Worm (Caenorhabditis elegans) whole organism, L4 larva: ENCODE measurements around the gene K10H10.13.

Source experiments
- F37D6.2 ChIP-seq: sonication (generic microtip); optimal IDR thresholded peaks from 2 replicates; lab custom pipeline; 2016; ENCODE audit warnings: mild to moderate bottlenecking, missing genetic modification characterization, missing compliant biosample characterization
- F44E2.7 ChIP-seq: fragments of 200-800 bp; sonication (Bioruptor generic); IDR thresholded peaks from 2 replicates; pipeline ENCODE4 v2.1.2; 2022; ENCODE audit warnings: missing genetic modification characterization, missing compliant biosample characterization
- T20F7.1 ChIP-seq: fragments of 200-800 bp; sonication (Bioruptor generic); optimal IDR thresholded peaks from 2 replicates; lab custom pipeline; 2018; ENCODE audit warnings: mild to moderate bottlenecking, missing genetic modification characterization, missing compliant biosample characterization
- T26A8.4 ChIP-seq: fragments of 200-800 bp; sonication (Bioruptor generic); IDR thresholded peaks from 2 replicates; pipeline ENCODE4 v1.3.6; 2022; ENCODE audit warnings: missing genetic modification characterization, missing compliant biosample characterization
- Y105C5A.15 ChIP-seq: fragments of 200-800 bp; sonication (Bioruptor generic); IDR thresholded peaks from 2 replicates; pipeline ENCODE4 v1.3.6; 2022; ENCODE audit warnings: missing genetic modification characterization, missing compliant biosample characterization
- Y5F2A.4 ChIP-seq: fragments of 200-800 bp; sonication (Bioruptor generic); optimal IDR thresholded peaks from 2 replicates; lab custom pipeline; 2018; ENCODE audit warnings: mild to moderate bottlenecking, missing genetic modification characterization, missing compliant biosample characterization
- Y75B8A.6 ChIP-seq: fragments of 200-800 bp; sonication (Bioruptor generic); IDR thresholded peaks from 2 replicates; pipeline ENCODE4 v1.3.6; 2022; ENCODE audit warnings: missing genetic modification reagents, missing genetic modification characterization, missing compliant biosample characterization
- ZK546.5 ChIP-seq, 2 experiments: sonication (generic microtip); optimal IDR thresholded peaks; 2 replicates each; lab custom pipeline; 2017; ENCODE audit warnings: missing biosample characterization in 2 of 2, missing genetic modification characterization in 2 of 2
- arid-1 ChIP-seq: fragments of 200-800 bp; sonication (Bioruptor generic); conservative IDR thresholded peaks from 2 replicates; pipeline ENCODE4 v1.3.6; 2022; ENCODE audit warnings: missing genetic modification reagents, missing genetic modification characterization, missing compliant biosample characterization
- ceh-62 ChIP-seq: sonication (generic microtip); optimal IDR thresholded peaks from 2 replicates; lab custom pipeline; 2017; ENCODE audit warnings: missing biosample characterization, missing genetic modification characterization
- ceh-82 ChIP-seq: sonication (generic microtip); optimal IDR thresholded peaks from 2 replicates; lab custom pipeline; 2017; ENCODE audit warnings: missing biosample characterization, missing genetic modification characterization
- ctbp-1 ChIP-seq: fragments of 200-800 bp; sonication (Bioruptor generic); IDR thresholded peaks from 2 replicates; pipeline ENCODE4 v1.3.6; 2022; ENCODE audit warnings: missing genetic modification reagents, missing genetic modification characterization, missing compliant biosample characterization
- daf-12 ChIP-seq: fragments of 150-350 bp; optimal IDR thresholded peaks from 2 replicates; lab custom pipeline; 2014; ENCODE audit warnings: missing biosample characterization, missing genetic modification reagents, missing genetic modification characterization
- daf-19 ChIP-seq: fragments of 200-800 bp; sonication (Bioruptor generic); conservative IDR thresholded peaks from 2 replicates; pipeline ENCODE4 v1.3.6; 2022; ENCODE audit warnings: missing genetic modification characterization, missing compliant biosample characterization
- dmd-9 ChIP-seq: fragments of 200-800 bp; sonication (Bioruptor generic); IDR thresholded peaks from 2 replicates; pipeline ENCODE4 v1.3.6; 2022; ENCODE audit warnings: missing genetic modification reagents, missing genetic modification characterization, missing compliant biosample characterization
- jun-1 ChIP-seq: fragments of 150-350 bp; optimal IDR thresholded peaks from 2 replicates; lab custom pipeline; 2014; ENCODE audit warnings: missing biosample characterization, missing genetic modification reagents, missing genetic modification characterization
- lim-7 ChIP-seq: fragments of 200-800 bp; sonication (Bioruptor generic); IDR thresholded peaks from 2 replicates; pipeline ENCODE4 v1.3.6; 2022; ENCODE audit warnings: missing genetic modification characterization, missing compliant biosample characterization
- lin-13 ChIP-seq: fragments of 150-350 bp; optimal IDR thresholded peaks from 2 replicates; lab custom pipeline; 2014; ENCODE audit warnings: missing biosample characterization, missing genetic modification reagents, missing genetic modification characterization
- lin-15B ChIP-seq: fragments of 150-350 bp; sonication (generic microtip); optimal IDR thresholded peaks from 3 replicates; lab custom pipeline; 2014; ENCODE audit warnings: missing biosample characterization, missing genetic modification characterization
- lin-29 ChIP-seq: fragments of 200-800 bp; sonication (Bioruptor generic); IDR thresholded peaks from 2 replicates; pipeline ENCODE4 v1.3.6; 2022; ENCODE audit warnings: missing genetic modification reagents, missing genetic modification characterization, missing compliant biosample characterization
- lin-38 ChIP-seq: fragments of 200-800 bp; sonication (Bioruptor generic); IDR thresholded peaks from 2 replicates; pipeline ENCODE4 v1.3.6; 2022; ENCODE audit warnings: missing genetic modification reagents, missing genetic modification characterization, missing compliant biosample characterization
- lin-39 ChIP-seq: fragments of 150-350 bp; optimal IDR thresholded peaks from 2 replicates; lab custom pipeline; 2014; ENCODE audit warnings: missing biosample characterization, missing genetic modification reagents, missing genetic modification characterization
- mdl-1 ChIP-seq, 2 experiments: fragments of 150-350 bp in 1 of 2; sonication (generic microtip) in 1 of 2; optimal IDR thresholded peaks; 2 replicates each; lab custom pipeline; 2014 to 2017; ENCODE audit warnings: missing biosample characterization in 2 of 2, missing genetic modification characterization in 2 of 2
- mxl-2 ChIP-seq: fragments of 200-800 bp; sonication (Bioruptor generic); conservative IDR thresholded peaks from 2 replicates; pipeline ENCODE4 v1.3.6; 2022; ENCODE audit warnings: missing genetic modification reagents, missing genetic modification characterization, missing compliant biosample characterization
- nhr-102 ChIP-seq: sonication (generic microtip); optimal IDR thresholded peaks from 2 replicates; lab custom pipeline; 2016; ENCODE audit warnings: mild to moderate bottlenecking, missing genetic modification characterization, moderate library complexity, missing compliant biosample characterization
- nhr-111 ChIP-seq: fragments of 200-800 bp; sonication (Bioruptor generic); optimal IDR thresholded peaks from 2 replicates; lab custom pipeline; 2018; ENCODE audit warnings: mild to moderate bottlenecking, missing genetic modification characterization, missing compliant biosample characterization
- nhr-25 ChIP-seq: sonication (generic microtip); optimal IDR thresholded peaks from 2 replicates; lab custom pipeline; 2017; ENCODE audit warnings: missing genetic modification characterization, mild to moderate bottlenecking, missing compliant biosample characterization, antibody characterized with exemption, moderate library complexity, borderline replicate concordance; ENCODE audit not compliant: insufficient read depth
- nhr-28 ChIP-seq: fragments of 150-350 bp; optimal IDR thresholded peaks from 2 replicates; lab custom pipeline; 2014; ENCODE audit warnings: missing biosample characterization, missing genetic modification characterization
- nhr-42 ChIP-seq: fragments of 200-800 bp; sonication (Bioruptor generic); IDR thresholded peaks from 2 replicates; pipeline ENCODE4 v1.3.6; 2022; ENCODE audit warnings: missing genetic modification characterization, missing compliant biosample characterization
- php-3 ChIP-seq: fragments of 200-800 bp; sonication (Bioruptor generic); IDR thresholded peaks from 2 replicates; pipeline ENCODE4 v1.3.6; 2022; ENCODE audit warnings: missing genetic modification reagents, missing genetic modification characterization, missing compliant biosample characterization
- pqm-1 ChIP-seq: sonication (generic microtip); optimal IDR thresholded peaks from 2 replicates; lab custom pipeline; 2017; ENCODE audit warnings: missing biosample characterization, missing genetic modification characterization
- rbr-2 ChIP-seq: sonication (generic microtip); optimal IDR thresholded peaks from 2 replicates; lab custom pipeline; 2016; ENCODE audit warnings: missing genotype, missing genetic modification characterization, missing compliant biosample characterization
- set-16 ChIP-seq: fragments of 200-800 bp; sonication (Bioruptor generic); IDR thresholded peaks from 2 replicates; pipeline ENCODE4 v1.3.6; 2022; ENCODE audit warnings: missing genetic modification reagents, missing genetic modification characterization, missing compliant biosample characterization
- skn-1 ChIP-seq: fragments of 150-350 bp; optimal IDR thresholded peaks from 2 replicates; lab custom pipeline; 2014; ENCODE audit warnings: missing biosample characterization, missing genetic modification characterization
- snpc-4 ChIP-seq: fragments of 150-350 bp; optimal IDR thresholded peaks from 2 replicates; lab custom pipeline; 2014; ENCODE audit warnings: missing biosample characterization, missing genetic modification characterization
- spr-1 ChIP-seq: sonication (generic microtip); optimal IDR thresholded peaks from 2 replicates; lab custom pipeline; 2016; ENCODE audit warnings: mild to moderate bottlenecking, missing genetic modification characterization, missing compliant biosample characterization
- unc-39 ChIP-seq: sonication (generic microtip); optimal IDR thresholded peaks from 2 replicates; lab custom pipeline; 2017; ENCODE audit warnings: missing biosample characterization, missing genetic modification characterization
- unc-62 ChIP-seq, 3 experiments: fragments of 150-350 bp in 1 of 3; sonication (generic microtip); optimal IDR thresholded peaks in 2 of 3; peaks in 1 of 3; 1 replicate in 1 of 3; 2 replicates in 2 of 3; lab custom pipeline; 2014 to 2017; ENCODE audit warnings: missing biosample characterization in 3 of 3, missing genetic modification characterization in 3 of 3, missing genetic modification reagents in 3 of 3, missing genotype in 1 of 3
- vab-7 ChIP-seq: fragments of 200-800 bp; sonication (Bioruptor generic); IDR thresholded peaks from 2 replicates; pipeline ENCODE4 v1.3.6; 2022; ENCODE audit warnings: missing genetic modification reagents, missing genetic modification characterization, missing compliant biosample characterization
- zag-1 ChIP-seq: fragments of 150-350 bp; optimal IDR thresholded peaks from 2 replicates; lab custom pipeline; 2014; ENCODE audit warnings: missing biosample characterization, missing genetic modification characterization
- zip-2 ChIP-seq: fragments of 150-350 bp; optimal IDR thresholded peaks from 2 replicates; lab custom pipeline; 2014; ENCODE audit warnings: missing biosample characterization, missing genetic modification characterization
- ztf-7 ChIP-seq: fragments of 150-350 bp; optimal IDR thresholded peaks from 2 replicates; lab custom pipeline; 2014; ENCODE audit warnings: missing biosample characterization, missing genetic modification characterization

K10H10.13 gene

ce11 chrII:14525013-14525412 lies 13.9 kb upstream of the K10H10.13 start, which contains the start of gene F57C2.4 (continued):
- no peak for TF ChIP-seq lin-39 (tag; lab: Kevin White, UChicago)

ce11 chrII:14523645-14524223 lies 12.6 kb upstream of the K10H10.13 start, which contains the start of gene pot-2:
TSS of gene pot-2 (plus strand) at chrII:14524173.
- TF ChIP-seq nhr-102 (tag; lab: Kevin White, UChicago) (no peak), mdl-1 (tag; optimal IDR thresholded peaks at IDR 0.05; lab: Kevin White, UChicago) (no peak), ztf-7 (no peak), snpc-4 (tag; lab: Kevin White, UChicago) (no peak), jun-1 (no peak), nhr-28 (tag; lab: Kevin White, UChicago) (no peak), ZK546.5 (tag; optimal IDR thresholded peaks at IDR 0.05; lab: Kevin White, UChicago) (no peak), ceh-82 (tag; lab: Kevin White, UChicago) (no peak), vab-7 (GFP tag; lab: Robert Waterston, UW) (no peak), set-16 (GFP tag; lab: Robert Waterston, UW) (no peak), lin-29 (GFP tag; lab: Robert Waterston, UW) (no peak), spr-1 (no peak), daf-12 (tag; lab: Kevin White, UChicago) (no peak), lin-13 (GFP tag; lab: Kevin White, UChicago) (no peak), zip-2 (tag; lab: Kevin White, UChicago) (no peak), lin-15B (tag; lab: Kevin White, UChicago) (no peak), nhr-42 (GFP tag; lab: Robert Waterston, UW) (no peak), Y105C5A.15 (GFP tag; lab: Robert Waterston, UW) (no peak), pqm-1 (tag; lab: Kevin White, UChicago) (no peak), F37D6.2 (tag; lab: Kevin White, UChicago) (no peak)

- TF ChIP-seq unc-62 (GFP tag; optimal IDR thresholded peaks at IDR 0.05 in 1 of 2; lab: Kevin White, UChicago): peak in 1 of 2 experiments; percentile 93
- TF ChIP-seq unc-62 (tag; optimal IDR thresholded peaks at IDR 0.05; lab: Kevin White, UChicago): no peak
- TF ChIP-seq mxl-2: no peak
- no peak for TF ChIP-seq nhr-111
- no peak for TF ChIP-seq unc-39 (tag; lab: Kevin White, UChicago)
- TF ChIP-seq F44E2.7 (GFP tag; lab: Robert Waterston, UW): no peak
Measured at ce11 chrII:14523070-14523572, 12.0 kb upstream of the K10H10.13 start, which contains the start of gene btb-20. TSS of gene btb-20 (minus strand) at chrII:14523522.

ce11 chrII:14522037-14522436 lies 10.9 kb upstream of the K10H10.13 start, which contains the start of gene btb-19:
TSS of gene btb-19 (minus strand) at chrII:14522137.
- no peak for TF ChIP-seq daf-12 (tag; lab: Kevin White, UChicago)
- TF ChIP-seq mdl-1 (tag; optimal IDR thresholded peaks at IDR 0.05; lab: Kevin White, UChicago): no peak
- no peak for TF ChIP-seq zag-1 (tag; lab: Kevin White, UChicago)
- TF ChIP-seq Y75B8A.6: no peak
- TF ChIP-seq nhr-25: no peak
- TF ChIP-seq daf-19 (GFP tag; lab: Robert Waterston, UW): no peak

ce11 chrII:14515017-14515416 lies 3.9 kb upstream of the K10H10.13 start, which contains the start of gene K10H10.9:
TSS of gene K10H10.9 (minus strand) at chrII:14515117.
- no peak for TF ChIP-seq daf-12 (tag; lab: Kevin White, UChicago)
- TF ChIP-seq lin-39 (tag; lab: Kevin White, UChicago): no peak
- no peak for TF ChIP-seq lin-15B (tag; lab: Kevin White, UChicago)
- no peak for TF ChIP-seq F37D6.2 (tag; lab: Kevin White, UChicago)
- TF ChIP-seq ztf-7: no peak
- TF ChIP-seq rbr-2: no peak
- TF ChIP-seq lim-7 (GFP tag; lab: Robert Waterston, UW): no peak
- no peak for TF ChIP-seq T26A8.4 (GFP tag; lab: Robert Waterston, UW)
- no peak for TF ChIP-seq T20F7.1
- no peak for TF ChIP-seq ctbp-1
- no peak for TF ChIP-seq php-3 (GFP tag; lab: Robert Waterston, UW)
- no peak for TF ChIP-seq lin-13 (GFP tag; lab: Kevin White, UChicago)
- no peak for TF ChIP-seq Y5F2A.4
- TF ChIP-seq dmd-9 (GFP tag; lab: Robert Waterston, UW): no peak
- TF ChIP-seq lin-38 (GFP tag; lab: Robert Waterston, UW): no peak
- TF ChIP-seq arid-1 (GFP tag; lab: Robert Waterston, UW): no peak
- no peak for TF ChIP-seq ceh-62
- TF ChIP-seq skn-1 (tag; lab: Kevin White, UChicago): no peak
- TF ChIP-seq, all 104 proteins: peak for 0
